Worm (Caenorhabditis elegans): ENCODE measurements around the gene wdr-37.

The wdr-37 gene

DNA sequence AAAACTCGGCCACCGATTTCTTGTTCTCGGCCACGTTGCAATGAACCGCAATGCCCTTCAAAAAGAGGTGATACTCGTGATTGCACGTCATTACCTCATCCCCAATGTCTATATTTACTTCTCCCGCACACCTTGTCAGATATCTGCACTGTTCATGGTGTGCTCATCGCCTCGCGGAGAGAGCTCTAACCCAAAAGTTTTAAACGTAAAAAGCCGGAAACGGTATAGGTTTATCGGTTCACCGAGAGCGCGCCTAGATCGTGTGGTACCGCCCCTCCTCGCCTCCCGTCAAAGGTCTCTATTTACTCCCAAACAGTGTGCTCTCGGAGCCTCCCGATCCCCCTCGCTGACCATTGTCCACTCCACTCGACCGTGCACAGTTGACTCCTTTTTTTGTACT lies 15.2 kb downstream of the wdr-37 start, which contains the start of gene F56D2.3:
Gene F56D2.3, plus strand, starts transcription at position 301 of the 400 bp plus-strand sequence.
- no peak for TF ChIP-seq tbx-7 (tag; optimal IDR thresholded peaks at IDR 0.05)
- TF ChIP-seq sox-2 (GFP tag; IDR thresholded peaks at IDR 0.05): no peak
- no peak for TF ChIP-seq pqm-1 (tag; optimal IDR thresholded peaks at IDR 0.05)
- peak; percentile 16 for TF ChIP-seq pax-1 (tag; optimal IDR thresholded peaks at IDR 0.05)
- TF ChIP-seq pros-1 (tag; optimal IDR thresholded peaks at IDR 0.05): no peak
- TF ChIP-seq ets-4 (tag; optimal IDR thresholded peaks at IDR 0.05): peak; percentile 1
- no peak for TF ChIP-seq hlh-30 (tag; optimal IDR thresholded peaks at IDR 0.05; ENCODE audit: insufficient read depth)
- TF ChIP-seq pha-4 (tag; optimal IDR thresholded peaks at IDR 0.05): no peak
- no peak for TF ChIP-seq K09A11.1 (tag; optimal IDR thresholded peaks at IDR 0.05; ENCODE audit: insufficient read depth)
- no peak for TF ChIP-seq C38D4.7 (GFP tag; optimal IDR thresholded peaks at IDR 0.05)
- TF ChIP-seq lim-6 (tag; optimal IDR thresholded peaks at IDR 0.05): no peak
- no peak for TF ChIP-seq ahr-1 (tag; optimal IDR thresholded peaks at IDR 0.05)
- TF ChIP-seq ceh-19 (GFP tag; optimal IDR thresholded peaks at IDR 0.05): no peak

- TF ChIP-seq che-1 (tag; optimal IDR thresholded peaks at IDR 0.05): no peak
- no peak for TF ChIP-seq hlh-8 (tag; optimal IDR thresholded peaks at IDR 0.05)
- no peak for TF ChIP-seq ceh-9 (tag; optimal IDR thresholded peaks at IDR 0.05)
Observed at ce11 chrIII:5582766-5583165, 17.1 kb downstream of the wdr-37 start, which contains the start of the genes F56D2.8 and uev-2. F56D2.8 (minus strand) TSS chrIII:5582866. uev-2 (plus strand) TSS chrIII:5583125.

ce11 chrIII:5581049-5581448 lies 18.8 kb downstream of the wdr-37 start, which contains the start of gene F56D2.5:
F56D2.5 (minus strand) TSS chrIII:5581419.
- TF ChIP-seq ceh-22 (tag; optimal IDR thresholded peaks at IDR 0.05): no peak
- TF ChIP-seq sox-4 (tag; optimal IDR thresholded peaks at IDR 0.05): no peak
- TF ChIP-seq ceh-18 (tag; optimal IDR thresholded peaks at IDR 0.05): no peak
- TF ChIP-seq unc-55 (GFP tag; optimal IDR thresholded peaks at IDR 0.05): no peak

DNA sequence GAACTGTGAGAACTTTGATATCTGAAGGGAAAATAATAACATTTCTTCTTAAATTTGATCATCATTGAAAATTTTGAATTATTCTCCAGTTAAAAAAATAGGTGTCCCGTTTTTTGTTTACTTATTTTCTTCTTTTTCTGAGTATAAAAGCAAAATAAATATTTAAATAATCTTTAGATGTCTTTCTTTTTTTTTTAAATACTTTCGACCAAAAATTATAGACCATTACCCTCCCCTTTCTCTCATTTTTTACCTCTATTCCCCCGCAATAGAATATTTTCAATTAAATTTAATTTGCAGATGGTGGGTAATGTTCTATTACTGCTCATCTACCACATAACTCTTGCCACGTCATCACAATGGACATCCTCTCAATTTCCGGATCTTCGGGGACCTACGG lies 26.2 kb downstream of the wdr-37 start, which contains the start of gene molo-1:
Gene molo-1, plus strand, starts transcription at position 301 of the 400 bp plus-strand sequence.
- TF ChIP-seq ceh-30 (tag; optimal IDR thresholded peaks at IDR 0.05): no peak
- TF ChIP-seq hlh-8 (tag; optimal IDR thresholded peaks at IDR 0.05): no peak
- TF ChIP-seq pha-4 (tag; optimal IDR thresholded peaks at IDR 0.05): no peak
- TF ChIP-seq pha-2 (tag; optimal IDR thresholded peaks at IDR 0.05): no peak
- TF ChIP-seq rnt-1 (tag; optimal IDR thresholded peaks at IDR 0.05): no peak
- TF ChIP-seq ceh-34 (tag; optimal IDR thresholded peaks at IDR 0.05): no peak
- TF ChIP-seq ceh-19 (GFP tag; optimal IDR thresholded peaks at IDR 0.05): no peak
- no peak for TF ChIP-seq elt-4 (tag; optimal IDR thresholded peaks at IDR 0.05)
- TF ChIP-seq unc-3 (GFP tag; conservative IDR thresholded peaks at IDR 0.05): no peak
- no peak for TF ChIP-seq unc-3 (tag; optimal IDR thresholded peaks at IDR 0.05)
- TF ChIP-seq pat-9 (tag; optimal IDR thresholded peaks at IDR 0.05): no peak
- TF ChIP-seq zip-5 (tag; optimal IDR thresholded peaks at IDR 0.05): no peak
- no peak for TF ChIP-seq lim-6 (tag; optimal IDR thresholded peaks at IDR 0.05)
- TF ChIP-seq K09A11.1 (tag; optimal IDR thresholded peaks at IDR 0.05; ENCODE audit: insufficient read depth): no peak

DNA sequence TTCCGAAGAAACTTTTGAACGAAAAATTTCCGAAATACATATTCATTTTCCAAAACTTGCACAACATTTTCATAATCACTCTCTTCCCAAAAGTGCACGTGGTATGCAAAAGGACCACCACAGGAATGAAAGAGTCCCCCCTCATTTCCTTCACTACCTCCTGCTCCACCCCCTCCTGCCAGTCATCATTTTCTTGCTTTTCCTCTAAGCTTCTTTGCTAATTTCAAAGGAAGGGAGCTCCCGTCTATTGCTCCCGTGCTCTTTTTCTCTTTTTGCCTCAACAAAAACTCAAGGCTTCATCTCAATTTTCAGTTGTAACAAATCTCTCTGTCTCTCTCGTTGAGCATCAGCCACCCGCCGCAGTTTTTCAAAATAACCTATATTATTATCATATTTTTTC lies 27.1 kb downstream of the wdr-37 start:
- no peak for TF ChIP-seq pag-3 (tag; optimal IDR thresholded peaks at IDR 0.05; ENCODE audit: borderline replicate concordance)
- TF ChIP-seq ahr-1 (tag; optimal IDR thresholded peaks at IDR 0.05): no peak
- no peak for TF ChIP-seq ceh-31 (tag; optimal IDR thresholded peaks at IDR 0.05)
- TF ChIP-seq rnt-1 (tag; optimal IDR thresholded peaks at IDR 0.05): no peak
- TF ChIP-seq zip-5 (tag; optimal IDR thresholded peaks at IDR 0.05): no peak
- TF ChIP-seq ceh-30 (tag; optimal IDR thresholded peaks at IDR 0.05): no peak
- TF ChIP-seq madf-2 (tag; optimal IDR thresholded peaks at IDR 0.05): no peak
- TF ChIP-seq mec-3 (tag; optimal IDR thresholded peaks at IDR 0.05; ENCODE audit: borderline replicate concordance): no peak
- no peak for TF ChIP-seq hlh-15 (tag; optimal IDR thresholded peaks at IDR 0.05)
